Fruit fly (Drosophila melanogaster) ovary, adult (tissue): Measurements from ENCODE around the gene se.

Experiments used
- CG17801 ChIP-seq: fragments of 200-800 bp; optimal IDR thresholded peaks from 2 replicates; lab custom pipeline; 2019; ENCODE audit warnings: missing biosample characterization, mild to moderate bottlenecking, missing genetic modification characterization, moderate library complexity; ENCODE audit not compliant: partially characterized antibody

The se gene

DNA sequence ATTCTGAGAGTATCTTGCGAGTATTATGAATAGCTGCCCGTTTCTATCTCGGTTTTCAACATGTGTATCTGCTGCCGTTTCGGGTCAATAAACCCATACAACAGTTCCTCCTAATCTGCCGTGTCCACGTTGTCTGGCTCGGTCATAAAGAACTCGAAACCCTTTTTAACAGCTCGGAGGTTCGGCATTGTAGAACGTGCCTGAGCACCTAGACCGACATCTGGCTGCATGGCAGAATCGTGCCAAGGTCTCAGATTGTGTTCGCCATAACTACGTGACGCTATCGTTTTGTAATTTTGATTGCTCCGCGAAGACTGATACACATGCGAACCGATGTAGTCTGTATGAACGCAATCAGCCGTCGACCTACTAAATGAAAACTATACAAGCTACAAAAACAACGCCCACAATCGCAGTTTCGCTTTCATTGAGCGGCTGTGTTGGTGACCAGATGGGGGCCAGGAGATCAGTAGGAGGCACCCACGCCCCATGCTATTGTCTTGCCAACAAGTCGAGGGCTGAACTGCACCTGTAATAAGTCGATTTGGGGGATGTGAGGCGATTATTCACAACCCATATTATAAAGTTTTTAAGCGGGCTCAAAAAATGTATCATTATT is 33.8 kb downstream of the se start:
- no peak for TF ChIP-seq CG17801 (GFP tag; lab: Kevin White, UChicago)

- TF ChIP-seq CG17801 (GFP tag; lab: Kevin White, UChicago): no peak
Observed at dm6 chr3L:8557018-8557417, 36.7 kb downstream of the se start.

dm6 chr3L:8559754-8560328 is 39.5 kb downstream of the se start:
- no peak for TF ChIP-seq CG17801 (GFP tag; lab: Kevin White, UChicago)

DNA sequence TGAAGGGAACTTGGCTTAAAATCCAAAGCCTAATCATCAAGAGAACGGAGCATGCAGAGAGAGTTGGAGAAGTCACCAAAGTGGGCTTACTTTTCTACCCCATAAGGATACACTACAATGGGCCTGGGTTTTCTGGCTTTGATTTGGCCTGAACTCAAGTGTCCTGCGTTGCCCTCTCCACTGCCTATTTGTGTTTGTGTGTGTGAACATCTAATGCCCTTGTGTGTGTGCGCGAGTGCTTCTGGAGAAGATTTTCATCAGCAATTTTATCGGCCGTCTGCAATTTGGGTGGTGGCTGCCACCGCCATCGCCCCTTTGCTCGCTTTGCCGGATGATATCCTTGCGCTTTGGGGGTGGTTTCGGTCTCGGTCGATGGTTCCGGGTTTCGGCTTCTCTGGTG is 40.3 kb downstream of the se start:
- no peak for TF ChIP-seq CG17801 (GFP tag; lab: Kevin White, UChicago)
